Worm (Caenorhabditis elegans) whole organism, L1 larva: ENCODE measurements around the gene cec-4.

Source experiments
- aly-2 ChIP-seq: fragments of 150-350 bp; optimal IDR thresholded peaks from 2 replicates; lab custom pipeline; 2014; ENCODE audit warnings: missing biosample characterization, missing genetic modification characterization
- egl-27 ChIP-seq, 2 experiments: fragments of 150-350 bp in 1 of 2; sonication (generic microtip); optimal IDR thresholded peaks; 3 replicates each; lab custom pipeline; 2017 to 2018; ENCODE audit warnings: missing biosample characterization in 2 of 2, missing genetic modification characterization in 2 of 2, missing genetic modification reagents in 2 of 2
- elt-2 ChIP-seq: sonication (generic microtip); optimal IDR thresholded peaks from 2 replicates; lab custom pipeline; 2016; ENCODE audit warnings: missing genetic modification characterization, mild to moderate bottlenecking, inconsistent platforms, missing compliant biosample characterization, missing genetic modification reagents
- elt-3 ChIP-seq, 6 experiments: fragments of 150-350 bp in 1 of 6; sonication (generic microtip); optimal IDR thresholded peaks; 2 replicates each; lab custom pipeline; 2017 to 2018; ENCODE audit warnings: missing biosample characterization in 6 of 6, missing genetic modification characterization in 6 of 6, inconsistent platforms in 1 of 6
- fkh-10 ChIP-seq: sonication (generic microtip); optimal IDR thresholded peaks from 2 replicates; lab custom pipeline; 2017; ENCODE audit warnings: missing biosample characterization, missing genetic modification reagents, missing genetic modification characterization
- hpl-2 ChIP-seq: fragments of 150-350 bp; optimal IDR thresholded peaks from 2 replicates; lab custom pipeline; 2014; ENCODE audit warnings: missing biosample characterization, missing genetic modification reagents, missing genetic modification characterization
- mdl-1 ChIP-seq, 2 experiments: fragments of 150-350 bp; optimal IDR thresholded peaks; 2 replicates each; lab custom pipeline; 2014 to 2017; ENCODE audit warnings: missing biosample characterization in 2 of 2, missing genetic modification characterization in 2 of 2, inconsistent platforms in 1 of 2
- nhr-237 ChIP-seq: fragments of 150-350 bp; optimal IDR thresholded peaks from 2 replicates; lab custom pipeline; 2014; ENCODE audit warnings: missing biosample characterization, missing genetic modification characterization
- nhr-76 ChIP-seq: sonication (generic microtip); optimal IDR thresholded peaks from 2 replicates; lab custom pipeline; 2017; ENCODE audit warnings: missing biosample characterization, missing genetic modification characterization
- skn-1 ChIP-seq: fragments of 150-350 bp; optimal IDR thresholded peaks from 2 replicates; lab custom pipeline; 2014; ENCODE audit warnings: missing biosample characterization, missing genetic modification characterization
- sox-4 ChIP-seq: sonication (generic microtip); optimal IDR thresholded peaks from 2 replicates; lab custom pipeline; 2016; ENCODE audit warnings: missing genetic modification characterization, missing compliant biosample characterization

DNA sequence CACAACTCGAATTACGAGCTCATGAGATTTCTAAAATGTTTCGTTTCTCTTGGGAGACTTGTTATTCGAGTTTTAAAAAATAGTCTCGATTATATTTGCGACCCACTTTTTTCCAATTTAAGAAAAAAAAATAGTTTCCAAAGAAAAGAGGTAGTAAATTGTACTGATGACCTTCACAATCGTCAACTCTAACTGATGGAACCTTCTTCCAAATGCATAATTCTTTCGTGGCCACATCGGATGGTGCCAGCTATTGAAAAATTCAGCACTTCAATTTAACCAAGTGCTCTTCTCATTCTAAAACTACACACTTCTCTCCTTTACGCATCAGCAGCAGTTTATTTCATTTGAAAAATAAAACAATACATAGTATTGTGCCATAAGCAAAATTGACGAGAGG, 31.9 kb upstream of the cec-4 start:
- TF ChIP-seq nhr-76 (tag; lab: Kevin White, UChicago) (no peak), nhr-237 (tag; lab: Kevin White, UChicago) (no peak), aly-2 (tag; lab: Kevin White, UChicago) (no peak), skn-1 (tag; lab: Kevin White, UChicago) (no peak), mdl-1 (tag; optimal IDR thresholded peaks at IDR 0.05; lab: Kevin White, UChicago) (no peak), fkh-10 (no peak), elt-2 (tag; lab: Kevin White, UChicago) (no peak), hpl-2 (GFP tag; lab: Kevin White, UChicago) (no peak), sox-4 (tag; lab: Kevin White, UChicago) (no peak), egl-27 (tag; optimal IDR thresholded peaks at IDR 0.05; lab: Kevin White, UChicago) (no peak), elt-3 (tag; optimal IDR thresholded peaks at IDR 0.05; lab: Kevin White, UChicago) (no peak)
